Fruit fly (Drosophila melanogaster): ENCODE data around the gene CG1105.

CG1105 gene

DNA sequence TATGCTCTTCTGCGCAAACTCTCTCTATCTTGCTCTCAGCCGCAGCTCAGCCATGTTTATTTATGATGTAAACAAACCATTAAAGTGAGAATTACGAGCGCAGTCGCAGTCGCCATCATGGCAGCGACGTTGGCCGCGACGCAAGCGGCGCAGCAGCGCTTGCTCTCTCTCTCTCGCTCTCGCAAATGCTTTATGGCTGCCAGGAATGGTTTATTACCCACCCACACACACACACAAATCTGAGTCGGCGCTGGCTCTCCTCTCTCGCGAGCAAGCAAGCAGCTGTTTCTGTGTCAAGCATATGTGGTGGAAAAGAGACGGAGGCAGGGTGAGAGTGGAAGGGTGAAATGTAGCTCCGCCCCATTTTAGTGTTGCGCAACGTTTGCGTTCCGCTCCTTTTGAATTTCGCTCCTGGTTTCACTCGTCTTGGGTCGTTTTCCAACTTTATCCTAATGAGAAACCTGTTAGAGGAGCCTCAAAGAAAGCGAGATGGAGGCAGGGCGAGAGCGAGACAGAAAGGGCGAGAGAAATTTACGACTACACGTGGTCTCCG lies 29.6 kb downstream of the CG1105 start (continued):
- TF ChIP-seq hth (optimal IDR thresholded peaks at IDR 0.05) (peak; percentile 82), gcm (GFP tag; optimal IDR thresholded peaks at IDR 0.05) (peak; percentile 47), CG1647 (GFP tag; optimal IDR thresholded peaks at IDR 0.05) (no peak), Mrtf (GFP tag; IDR thresholded peaks at IDR 0.05) (no peak), trem (tag; optimal IDR thresholded peaks at IDR 0.05) (peak; percentile 5), CG11093 (GFP tag; IDR thresholded peaks at IDR 0.05) (no peak)

DNA sequence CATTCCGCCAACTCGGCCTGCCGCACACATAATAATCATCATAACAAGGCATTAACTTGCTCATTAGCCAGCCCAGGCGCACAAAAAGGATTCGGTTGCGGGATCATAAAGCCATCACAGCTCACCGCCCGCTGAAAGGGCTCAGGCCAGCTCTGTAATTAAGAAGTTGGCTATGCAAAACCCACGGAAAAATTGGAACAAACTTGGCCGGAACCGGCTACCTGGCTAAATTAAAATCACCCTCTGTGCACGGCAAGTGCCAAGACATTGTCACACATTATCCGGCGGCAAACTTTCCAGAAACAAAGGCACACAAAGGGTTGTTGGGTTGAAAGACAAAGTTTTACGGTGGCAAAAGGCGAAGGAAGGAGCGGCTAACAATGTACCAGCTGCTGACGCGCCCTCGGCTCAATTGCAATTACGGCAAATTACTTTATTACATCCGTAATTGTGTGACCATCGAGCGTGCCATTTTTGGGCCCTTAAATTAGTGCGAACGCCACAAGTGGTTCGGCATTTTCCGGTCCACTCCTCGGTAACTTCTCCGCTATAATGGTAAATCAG lies 31.2 kb downstream of the CG1105 start:
- TF ChIP-seq seq (GFP tag; IDR thresholded peaks at IDR 0.05) (0 out of 2 replicates have a peak, but pooled peaks have one; percentile 8), Dip3 (GFP tag; optimal IDR thresholded peaks at IDR 0.05) (no peak), scrt (GFP tag; optimal IDR thresholded peaks at IDR 0.05) (peak; percentile 27), ewg (GFP tag; optimal IDR thresholded peaks at IDR 0.05) (no peak), mam (GFP tag; optimal IDR thresholded peaks at IDR 0.05) (no peak), Six4 (GFP tag; optimal IDR thresholded peaks at IDR 0.05) (no peak), lbe (GFP tag; optimal IDR thresholded peaks at IDR 0.05) (no peak), CG6765 (GFP tag; optimal IDR thresholded peaks at IDR 0.05) (no peak), CG3407 (GFP tag; optimal IDR thresholded peaks at IDR 0.05) (no peak), CG3281 (GFP tag; optimal IDR thresholded peaks at IDR 0.05) (no peak), fru (optimal IDR thresholded peaks at IDR 0.05) (no peak), CG14050 (GFP tag; IDR thresholded peaks at IDR 0.05) (no peak), CG4730 (GFP tag; IDR thresholded peaks at IDR 0.05) (no peak), cg (GFP tag; optimal IDR thresholded peaks at IDR 0.05) (no peak), zen (tag; optimal IDR thresholded peaks at IDR 0.05) (peak; percentile 93), Ada2b (GFP tag; IDR thresholded peaks at IDR 0.05) (no peak), CG1024 (GFP tag; IDR thresholded peaks at IDR 0.05) (no peak), CG17612 (GFP tag; IDR thresholded peaks at IDR 0.05) (no peak), cad (GFP tag; optimal IDR thresholded peaks at IDR 0.05) (peak; percentile 74), dmrt99B (tag; optimal IDR thresholded peaks at IDR 0.05) (no peak), gcm2 (GFP tag; optimal IDR thresholded peaks at IDR 0.05) (no peak), CG18619 (GFP tag; optimal IDR thresholded peaks at IDR 0.05) (no peak), wdn (GFP tag; IDR thresholded peaks at IDR 0.05) (no peak), CG8388 (GFP tag; optimal IDR thresholded peaks at IDR 0.05) (no peak), knrl (GFP tag; IDR thresholded peaks at IDR 0.05; ENCODE audit: partially characterized antibody) (no peak), CG1233 (GFP tag; optimal IDR thresholded peaks at IDR 0.05) (no peak), CG9817 (tag; optimal IDR thresholded peaks at IDR 0.05) (no peak), ato (GFP tag; IDR thresholded peaks at IDR 0.05; ENCODE audit: partially characterized antibody) (no peak), CG1792 (GFP tag; optimal IDR thresholded peaks at IDR 0.05) (no peak), nerfin-1 (tag; optimal IDR thresholded peaks at IDR 0.05) (no peak), tll (GFP tag; optimal IDR thresholded peaks at IDR 0.05) (peak in 1 of 2 experiments; percentile 99)

DNA sequence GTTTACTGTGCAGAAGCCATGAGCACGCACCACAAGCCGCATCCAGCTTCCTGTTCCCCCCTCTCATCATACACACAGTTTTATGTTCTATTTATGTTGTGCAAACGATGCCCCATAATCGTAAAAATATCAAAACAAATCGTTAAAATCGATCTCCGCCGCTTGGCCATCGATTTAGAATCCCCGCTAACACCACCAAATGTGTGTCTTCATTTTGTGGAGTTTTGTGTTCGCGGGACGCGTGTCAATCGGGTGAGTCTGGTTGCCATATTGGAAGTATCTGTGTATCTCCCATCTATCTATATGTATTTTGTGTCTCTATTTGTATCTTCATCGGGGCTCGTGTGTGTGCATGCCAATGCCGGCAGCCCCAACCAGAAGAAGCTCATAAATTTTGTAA lies 32.5 kb downstream of the CG1105 start:
- TF ChIP-seq cg (GFP tag; optimal IDR thresholded peaks at IDR 0.05) (peak; percentile 50), Ssrp (tag; optimal IDR thresholded peaks at IDR 0.05) (no peak), CG3065 (GFP tag; optimal IDR thresholded peaks at IDR 0.05) (no peak), onecut (GFP tag; IDR thresholded peaks at IDR 0.05) (peak; percentile 63), zfh1 (GFP tag; IDR thresholded peaks at IDR 0.05) (no peak), CG1647 (GFP tag; optimal IDR thresholded peaks at IDR 0.05) (no peak), twi (tag; optimal IDR thresholded peaks at IDR 0.05) (peak; percentile 31), cas (GFP tag; IDR thresholded peaks at IDR 0.05) (no peak), Nf-YB (GFP tag; optimal IDR thresholded peaks at IDR 0.05) (peak; percentile 64), zfh2 (GFP tag; optimal IDR thresholded peaks at IDR 0.05) (no peak), Gug (GFP tag; IDR thresholded peaks at IDR 0.05) (no peak), Adf1 (GFP tag; IDR thresholded peaks at IDR 0.05) (no peak), sd (tag; optimal IDR thresholded peaks at IDR 0.05) (peak; percentile 54), abd-A (tag; optimal IDR thresholded peaks at IDR 0.05) (peak; percentile 93), CG15696 (tag; optimal IDR thresholded peaks at IDR 0.05) (no peak), CG14965 (GFP tag; optimal IDR thresholded peaks at IDR 0.05; ENCODE audit: borderline replicate concordance) (no peak)
